Worm (Caenorhabditis elegans) whole organism, L4/young adult: ENCODE measurements around the gene clic-1.

Experiments used
- W03F9.2 ChIP-seq: fragments of 150-350 bp; optimal IDR thresholded peaks from 2 replicates; lab custom pipeline; 2014; ENCODE audit warnings: missing biosample characterization, missing genetic modification characterization
- dao-5 ChIP-seq: sonication (generic microtip); optimal IDR thresholded peaks from 2 replicates; lab custom pipeline; 2016; ENCODE audit warnings: missing genotype, missing genetic modification characterization, moderate library complexity, missing compliant biosample characterization
- him-1 ChIP-seq: sonication (generic microtip); optimal IDR thresholded peaks from 2 replicates; lab custom pipeline; 2016; ENCODE audit warnings: missing genotype, missing genetic modification reagents, missing genetic modification characterization, missing compliant biosample characterization

DNA sequence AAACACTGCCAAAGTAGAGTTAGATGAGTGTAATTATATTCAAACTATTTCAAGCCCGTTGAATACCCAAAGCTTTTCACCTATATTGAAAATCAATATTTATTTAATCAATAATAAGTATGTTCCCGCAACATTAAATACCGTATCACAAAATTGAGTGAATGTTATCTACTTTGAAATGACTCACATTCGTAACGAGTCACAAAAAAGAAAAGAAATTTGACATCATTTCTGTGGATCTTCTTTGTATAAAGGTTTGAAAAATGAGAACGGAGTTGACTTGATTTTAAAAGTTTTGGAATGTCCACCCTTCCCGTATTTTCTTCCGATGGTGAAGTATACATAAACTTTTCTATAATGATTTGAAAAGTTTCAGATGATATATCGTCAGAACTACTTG lies 608 bp upstream of the clic-1 start, which contains the start of gene srr-10:
- no peak for TF ChIP-seq him-1
- no peak for TF ChIP-seq W03F9.2 (tag; lab: Kevin White, UChicago)
- TF ChIP-seq dao-5 (tag; lab: Kevin White, UChicago): no peak
